Fruit fly (Drosophila melanogaster) whole organism, embryonic: Measurements from ENCODE around the gene CG44139.
A peak's percentile ranks its signal among the peaks of the same experiment; 100 is the strongest.

Experiments
- Ada2b ChIP-seq: fragments of 200-800 bp; sonication (Bioruptor generic); IDR thresholded peaks from 2 replicates; pipeline ENCODE4 v1.3.6; 2022; ENCODE audit warnings: missing biosample characterization, missing genetic modification characterization
- Atf-2 ChIP-seq: fragments of 200-800 bp; sonication (Bioruptor generic); optimal IDR thresholded peaks from 2 replicates; lab custom pipeline; 2016; ENCODE audit warnings: missing biosample characterization, missing genetic modification characterization
- B-H1 ChIP-seq: fragments of 200-800 bp; sonication (Bioruptor generic); IDR thresholded peaks from 3 replicates; pipeline ENCODE4 v1.3.6; 2022; ENCODE audit warnings: missing biosample characterization, missing genetic modification characterization
- CG10274 ChIP-seq: fragments of 200-800 bp; sonication (Bioruptor generic); optimal IDR thresholded peaks from 3 replicates; lab custom pipeline; 2017; ENCODE audit warnings: missing biosample characterization, mild to moderate bottlenecking, missing genetic modification characterization
- CG10565 ChIP-seq: fragments of 200-800 bp; sonication (Bioruptor generic); optimal IDR thresholded peaks from 3 replicates; lab custom pipeline; 2016; ENCODE audit warnings: missing biosample characterization, mild to moderate bottlenecking, missing genetic modification characterization
- CG11456 ChIP-seq: fragments of 200-800 bp; sonication (Bioruptor generic); IDR thresholded peaks from 3 replicates; pipeline ENCODE4 v1.3.6; 2022; ENCODE audit warnings: missing biosample characterization, missing genetic modification characterization
- CG11560 ChIP-seq: fragments of 200-800 bp; sonication (Bioruptor generic); IDR thresholded peaks from 3 replicates; pipeline ENCODE4 v1.3.6; 2022; ENCODE audit warnings: missing biosample characterization, missing genetic modification characterization
- CG12155 ChIP-seq: fragments of 200-800 bp; sonication (Bioruptor generic); optimal IDR thresholded peaks from 3 replicates; lab custom pipeline; 2016; ENCODE audit warnings: missing biosample characterization, missing genetic modification characterization
- CG12219 ChIP-seq: fragments of 200-800 bp; sonication (Bioruptor generic); optimal IDR thresholded peaks from 3 replicates; lab custom pipeline; 2018; ENCODE audit warnings: missing biosample characterization, mild to moderate bottlenecking, missing genetic modification characterization
- CG14965 ChIP-seq: fragments of 200-800 bp; sonication (Bioruptor generic); optimal IDR thresholded peaks from 2 replicates; lab custom pipeline; 2016; ENCODE audit warnings: missing biosample characterization, missing genetic modification characterization, borderline replicate concordance
- CG16779 ChIP-seq: fragments of 200-800 bp; sonication (Bioruptor generic); IDR thresholded peaks from 2 replicates; pipeline ENCODE4 v1.3.6; 2022; ENCODE audit warnings: missing biosample characterization, missing genetic modification characterization
- CG17186 ChIP-seq: fragments of 200-800 bp; sonication (Bioruptor generic); optimal IDR thresholded peaks from 3 replicates; lab custom pipeline; 2017; ENCODE audit warnings: missing biosample characterization, missing genetic modification reagents, missing genetic modification characterization
- CG17361 ChIP-seq: fragments of 200-800 bp; sonication (Bioruptor generic); IDR thresholded peaks from 3 replicates; pipeline ENCODE4 v1.3.6; 2022; ENCODE audit warnings: missing biosample characterization, missing genetic modification characterization
- CG1832 ChIP-seq: fragments of 200-800 bp; sonication (Bioruptor generic); optimal IDR thresholded peaks from 2 replicates; lab custom pipeline; 2017; ENCODE audit warnings: missing biosample characterization, mild to moderate bottlenecking, missing genetic modification characterization, inconsistent platforms
- CG31441 ChIP-seq: fragments of 200-800 bp; sonication (Bioruptor generic); IDR thresholded peaks from 2 replicates; pipeline ENCODE4 v1.3.6; 2022; ENCODE audit warnings: missing biosample characterization, missing genetic modification characterization
- CG3281 ChIP-seq: fragments of 200-800 bp; sonication (Bioruptor generic); optimal IDR thresholded peaks from 3 replicates; lab custom pipeline; 2017; ENCODE audit warnings: missing biosample characterization, mild to moderate bottlenecking, missing genetic modification characterization
- CG34224 ChIP-seq: fragments of 200-800 bp; sonication (Bioruptor generic); IDR thresholded peaks from 3 replicates; pipeline ENCODE4 v1.3.6; 2022; ENCODE audit warnings: missing biosample characterization, missing genetic modification characterization; ENCODE audit not compliant: partially characterized antibody
- CG3726 ChIP-seq: fragments of 200-800 bp; sonication (Bioruptor generic); IDR thresholded peaks from 3 replicates; pipeline ENCODE4, ENCODE4 v1.3.6; 2022; ENCODE audit warnings: missing biosample characterization, missing genetic modification characterization
- CG6813 ChIP-seq: fragments of 200-800 bp; sonication (Bioruptor generic); optimal IDR thresholded peaks from 2 replicates; lab custom pipeline; 2017; ENCODE audit warnings: missing biosample characterization, missing genetic modification characterization, mild to moderate bottlenecking, moderate library complexity, missing genetic modification reagents
- CG7271 ChIP-seq: fragments of 200-800 bp; sonication (Bioruptor generic); optimal IDR thresholded peaks from 2 replicates; lab custom pipeline; 2018; ENCODE audit warnings: missing biosample characterization, mild to moderate bottlenecking, missing genetic modification characterization, moderate library complexity
- CG7786 ChIP-seq: fragments of 200-800 bp; sonication (Bioruptor generic); optimal IDR thresholded peaks from 2 replicates; lab custom pipeline; 2016; ENCODE audit warnings: missing biosample characterization, missing genetic modification characterization
- Chrac-16 ChIP-seq: fragments of 200-800 bp; sonication (Bioruptor generic); optimal IDR thresholded peaks from 3 replicates; lab custom pipeline; 2016; ENCODE audit warnings: missing biosample characterization, missing genetic modification characterization
- CrebB ChIP-seq: fragments of 200-800 bp; sonication (Bioruptor generic); optimal IDR thresholded peaks from 3 replicates; lab custom pipeline; 2018; ENCODE audit warnings: missing biosample characterization, mild to moderate bottlenecking, missing genetic modification characterization
- Dbx ChIP-seq: fragments of 200-800 bp; sonication (Bioruptor generic); IDR thresholded peaks from 3 replicates; pipeline ENCODE4 v1.3.6; 2022; ENCODE audit warnings: missing biosample characterization, missing genetic modification characterization
- Fer3 ChIP-seq: fragments of 200-800 bp; sonication (Bioruptor generic); optimal IDR thresholded peaks from 2 replicates; lab custom pipeline; 2018; ENCODE audit warnings: missing biosample characterization, mild to moderate bottlenecking, missing genetic modification characterization, moderate library complexity
- Gug ChIP-seq: fragments of 200-800 bp; sonication (Bioruptor generic); IDR thresholded peaks from 4 replicates; pipeline ENCODE4 v1.3.6; 2022; ENCODE audit warnings: missing biosample characterization, missing genetic modification characterization
- HLH3B ChIP-seq: fragments of 200-800 bp; sonication (Bioruptor generic); IDR thresholded peaks from 2 replicates; pipeline ENCODE4 v1.3.6; 2022; ENCODE audit warnings: missing biosample characterization, missing genetic modification characterization
- Hr51 ChIP-seq, 2 experiments: fragments of 200-800 bp; sonication (Bioruptor generic); optimal IDR thresholded peaks; 2 replicates in 1 of 2; 3 replicates in 1 of 2; lab custom pipeline; 2016 to 2018; ENCODE audit warnings: missing biosample characterization in 2 of 2, missing genetic modification characterization in 2 of 2, mild to moderate bottlenecking in 1 of 2, moderate library complexity in 1 of 2
- Max ChIP-seq: fragments of 200-800 bp; sonication (Bioruptor generic); optimal IDR thresholded peaks from 2 replicates; lab custom pipeline; 2016; ENCODE audit warnings: missing biosample characterization, mild to moderate bottlenecking, missing genetic modification characterization
- Med ChIP-seq: fragments of 200-800 bp; sonication (Bioruptor generic); peaks from one replicate; lab custom pipeline; 2016; ENCODE audit warnings: missing biosample characterization, missing genetic modification characterization, mild to moderate bottlenecking, inconsistent platforms, moderate library complexity
- Mes4 ChIP-seq: fragments of 200-800 bp; sonication (Bioruptor generic); optimal IDR thresholded peaks from 2 replicates; lab custom pipeline; 2016; ENCODE audit warnings: missing biosample characterization, missing genetic modification characterization
- Opbp ChIP-seq: fragments of 200-800 bp; sonication (Bioruptor generic); IDR thresholded peaks from 3 replicates; pipeline ENCODE4 v1.3.6; 2022; ENCODE audit warnings: missing biosample characterization, missing genetic modification characterization; ENCODE audit not compliant: partially characterized antibody
- Optix ChIP-seq: fragments of 200-800 bp; sonication (Bioruptor generic); IDR thresholded peaks from 3 replicates; pipeline ENCODE4 v1.3.6; 2022; ENCODE audit warnings: missing biosample characterization, missing genetic modification characterization
- Scr ChIP-seq: fragments of 200-800 bp; sonication (Bioruptor generic); IDR thresholded peaks from 2 replicates; pipeline ENCODE4 v1.3.6; 2022; ENCODE audit warnings: missing biosample characterization, missing genetic modification characterization; ENCODE audit not compliant: partially characterized antibody
- Xrp1 ChIP-seq: fragments of 200-800 bp; sonication (Bioruptor generic); IDR thresholded peaks from 2 replicates; pipeline ENCODE4 v1.3.6; 2022; ENCODE audit warnings: missing biosample characterization, missing genetic modification characterization
- ci ChIP-seq: fragments of 200-800 bp; sonication (Bioruptor generic); IDR thresholded peaks from 3 replicates; pipeline ENCODE4 v1.3.6; 2022; ENCODE audit warnings: missing biosample characterization, missing genetic modification characterization
- crol ChIP-seq: fragments of 200-800 bp; sonication (Bioruptor generic); IDR thresholded peaks from 2 replicates; pipeline ENCODE4 v1.3.6; 2022; ENCODE audit warnings: missing biosample characterization, missing genetic modification characterization
- dmrt11E ChIP-seq: fragments of 200-800 bp; sonication (Bioruptor generic); optimal IDR thresholded peaks from 3 replicates; lab custom pipeline; 2018; ENCODE audit warnings: missing biosample characterization, mild to moderate bottlenecking, missing genetic modification characterization, moderate library complexity
- dmrt99B ChIP-seq: fragments of 200-800 bp; sonication (Bioruptor generic); optimal IDR thresholded peaks from 2 replicates; lab custom pipeline; 2018; ENCODE audit warnings: missing biosample characterization, mild to moderate bottlenecking, missing genetic modification characterization, moderate library complexity
- fd96Cb ChIP-seq: fragments of 200-800 bp; sonication (Bioruptor generic); optimal IDR thresholded peaks from 2 replicates; lab custom pipeline; 2018; ENCODE audit warnings: missing biosample characterization, mild to moderate bottlenecking, missing genetic modification characterization, moderate library complexity
- lmd ChIP-seq: fragments of 200-800 bp; sonication (Bioruptor generic); IDR thresholded peaks from 2 replicates; pipeline ENCODE4 v1.3.6; 2022; ENCODE audit warnings: missing biosample characterization, missing genetic modification characterization
- prd ChIP-seq, 3 experiments: fragments of >200 bp in 2 of 3; fragments of 200-800 bp in 1 of 3; sonication (Bioruptor generic) in 1 of 3; optimal IDR thresholded peaks in 2 of 3; IDR thresholded peaks in 1 of 3; 2 replicates in 2 of 3; 3 replicates in 1 of 3; pipeline versions ENCODE4 v1.3.6 to Lab custom; 2017 to 2022; ENCODE audit warnings: missing biosample characterization in 1 of 3, missing genetic modification characterization in 1 of 3
- salm ChIP-seq: fragments of 200-800 bp; sonication (Bioruptor generic); optimal IDR thresholded peaks from 2 replicates; lab custom pipeline; 2018; ENCODE audit warnings: missing biosample characterization, mild to moderate bottlenecking, missing genetic modification characterization
- sens ChIP-seq: fragments of 200-800 bp; sonication (Bioruptor generic); peaks from one replicate; lab custom pipeline; 2016; ENCODE audit warnings: missing biosample characterization, missing genetic modification characterization
- sqz ChIP-seq: fragments of 200-800 bp; sonication (Bioruptor generic); optimal IDR thresholded peaks from 3 replicates; lab custom pipeline; 2018; ENCODE audit warnings: missing biosample characterization, mild to moderate bottlenecking, missing genetic modification characterization
- toy ChIP-seq: fragments of 200-800 bp; sonication (Bioruptor generic); IDR thresholded peaks from 2 replicates; pipeline ENCODE4 v1.3.6; 2022; ENCODE audit warnings: missing biosample characterization, missing genetic modification characterization
- ttk ChIP-seq: fragments of 200-800 bp; sonication (Bioruptor generic); IDR thresholded peaks from 2 replicates; pipeline ENCODE4 v2.1.2; 2022; ENCODE audit warnings: missing biosample characterization, missing genetic modification characterization
- vvl ChIP-seq: fragments of 200-800 bp; sonication (Bioruptor generic); IDR thresholded peaks from 2 replicates; pipeline ENCODE4 v1.3.6; 2022; ENCODE audit warnings: missing biosample characterization, missing genetic modification characterization

CG44139 gene

DNA sequence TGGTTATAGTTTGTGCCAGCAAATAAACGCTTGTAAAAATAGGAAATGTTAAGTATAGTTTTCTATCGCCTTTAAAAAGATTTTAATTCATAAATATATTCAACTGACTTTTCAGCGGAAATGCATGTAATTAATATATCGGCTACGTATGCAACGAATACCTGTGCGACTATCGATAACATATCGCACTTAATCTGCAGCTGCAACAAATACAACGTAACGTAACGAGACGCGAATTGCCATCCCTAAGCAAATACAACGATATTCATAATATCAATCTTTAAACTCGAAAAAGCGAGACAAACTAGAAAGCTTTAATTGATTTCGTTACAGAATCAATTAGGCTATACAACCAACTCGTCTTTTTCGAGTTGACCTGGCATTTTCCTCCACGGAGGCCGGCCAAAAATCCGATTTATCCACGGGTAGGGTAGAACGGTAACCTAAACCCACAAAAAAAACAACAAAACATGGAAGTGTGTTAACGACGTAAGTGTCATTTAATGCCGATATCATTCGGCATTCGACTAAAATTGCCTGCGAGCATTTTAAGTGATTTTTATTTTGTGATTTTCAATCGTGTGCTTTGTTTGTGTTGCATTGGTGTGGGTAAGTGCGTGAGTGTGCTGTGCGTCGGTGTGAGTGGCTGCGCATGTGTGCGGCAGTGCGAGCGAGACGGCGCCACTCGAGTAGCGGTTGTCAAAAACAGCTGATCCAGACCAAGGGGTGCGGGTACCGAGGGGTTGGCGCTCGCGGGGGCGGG, 48.8 kb upstream of the CG44139 start, which contains the start of gene Atxn7 (continued):
- TF ChIP-seq CG31441 (GFP tag; lab: Robert Waterston, UW) (peak; percentile 57), Fer3 (peak; percentile 63), CG34224 (GFP tag; lab: Robert Waterston, UW) (peak; percentile 97), sens (GFP tag; lab: Kevin White, UChicago) (peak; percentile 93), Dbx (GFP tag; lab: Robert Waterston, UW) (peak; percentile 56; the same call in 2 of the 3 replicates), CG10565 (GFP tag; lab: Kevin White, UChicago) (no peak), CG11560 (tag; lab: Robert Waterston, UW) (peak; percentile 22; the same call in 1 of the 3 replicates), CG7786 (GFP tag; lab: Kevin White, UChicago) (peak; percentile 24), crol (GFP tag; lab: Robert Waterston, UW) (peak; percentile 100), Atf-2 (GFP tag; lab: Kevin White, UChicago) (no peak), CG11456 (peak; percentile 81; the same call in 2 of the 3 replicates), CG12219 (GFP tag; lab: Kevin White, UChicago) (peak; percentile 77), Scr (GFP tag; lab: Robert Waterston, UW) (peak; percentile 96), vvl (GFP tag; lab: Robert Waterston, UW) (peak; percentile 91), prd (optimal IDR thresholded peaks at IDR 0.05; lab: Kevin White, UChicago) (no peak), prd (GFP tag; IDR thresholded peaks at IDR 0.05; lab: Robert Waterston, UW) (no peak; the same call in 2 of the 3 replicates), Gug (GFP tag; lab: Robert Waterston, UW) (no peak; the same call in 3 of the 4 replicates), salm (tag; lab: Kevin White, UChicago) (peak; percentile 76), toy (GFP tag; lab: Robert Waterston, UW) (no peak), Optix (peak; percentile 60; the same call in 2 of the 3 replicates), Max (GFP tag; lab: Kevin White, UChicago) (peak; percentile 37), Hr51 (GFP tag; optimal IDR thresholded peaks at IDR 0.05; lab: Kevin White, UChicago) (peak; percentile 45 to 67), CG16779 (no peak), fd96Cb (no peak), Med (GFP tag; lab: Kevin White, UChicago) (peak; percentile 97), dmrt99B (tag; lab: Kevin White, UChicago) (peak; percentile 56), CG12155 (GFP tag; lab: Kevin White, UChicago) (peak; percentile 99), Mes4 (GFP tag; lab: Kevin White, UChicago) (peak; percentile 73), CG6813 (GFP tag; lab: Kevin White, UChicago) (peak; percentile 38), Xrp1 (GFP tag; lab: Robert Waterston, UW) (peak; percentile 30; the same call in 1 of the 2 replicates), CG10274 (GFP tag; lab: Kevin White, UChicago) (peak; percentile 34), CG17361 (GFP tag; lab: Robert Waterston, UW) (peak; percentile 68; the same call in 2 of the 3 replicates), Opbp (GFP tag; lab: Robert Waterston, UW) (peak; percentile 99), HLH3B (GFP tag; lab: Robert Waterston, UW) (peak; percentile 59; the same call in 1 of the 2 replicates), CG3281 (GFP tag; lab: Kevin White, UChicago) (peak; percentile 69), CrebB (tag; lab: Kevin White, UChicago) (peak; percentile 74), CG1832 (GFP tag; lab: Kevin White, UChicago) (peak; percentile 90), CG17186 (GFP tag; lab: Kevin White, UChicago) (peak; percentile 74), lmd (GFP tag; lab: Robert Waterston, UW) (peak; percentile 19; the same call in 1 of the 2 replicates), Ada2b (GFP tag; lab: Robert Waterston, UW) (peak; percentile 42; the same call in 1 of the 2 replicates), B-H1 (GFP tag; lab: Robert Waterston, UW) (no peak), CG7271 (tag; lab: Kevin White, UChicago) (peak; percentile 88), sqz (GFP tag; lab: Kevin White, UChicago) (peak; percentile 62), dmrt11E (tag; lab: Kevin White, UChicago) (peak; percentile 72), Chrac-16 (GFP tag; lab: Kevin White, UChicago) (no peak), ttk (GFP tag; lab: Robert Waterston, UW) (peak; percentile 70), CG3726 (GFP tag; lab: Robert Waterston, UW) (no peak), ci (GFP tag; lab: Robert Waterston, UW) (peak; percentile 95), CG14965 (GFP tag; lab: Kevin White, UChicago) (no peak)
